Fruit fly (Drosophila melanogaster) whole organism, pupa: ENCODE data around the gene t-Grip84.
A peak's percentile ranks its signal among the peaks of the same experiment; 100 is the strongest.

ENCODE experiments used
- CG10348 ChIP-seq: fragments of 200-800 bp; sonication (Bioruptor generic); IDR thresholded peaks from 2 replicates; pipeline ENCODE4 v1.3.6; 2022; ENCODE audit warnings: missing biosample characterization, missing genetic modification characterization
- CG12605 ChIP-seq: fragments of 200-800 bp; sonication (Bioruptor generic); IDR thresholded peaks from 2 replicates; pipeline ENCODE4 v1.3.6; 2022; ENCODE audit warnings: missing biosample characterization, missing genetic modification characterization
- CG13204 ChIP-seq: fragments of 200-800 bp; sonication (Bioruptor generic); optimal IDR thresholded peaks from 2 replicates; lab custom pipeline; 2018; ENCODE audit warnings: missing biosample characterization, mild to moderate bottlenecking, missing genetic modification characterization, moderate library complexity
- CG14655 ChIP-seq: fragments of 200-800 bp; sonication (Bioruptor generic); optimal IDR thresholded peaks from 3 replicates; lab custom pipeline; 2017; ENCODE audit warnings: mild to moderate bottlenecking, missing biosample characterization, missing genetic modification reagents, missing genetic modification characterization
- CG15710 ChIP-seq: fragments of 200-800 bp; sonication (Bioruptor generic); optimal IDR thresholded peaks from 2 replicates; lab custom pipeline; 2018; ENCODE audit warnings: missing biosample characterization, mild to moderate bottlenecking, missing genetic modification characterization, moderate library complexity
- CG17806 ChIP-seq: fragments of 200-800 bp; sonication (Bioruptor generic); optimal IDR thresholded peaks from 2 replicates; lab custom pipeline; 2018; ENCODE audit warnings: missing biosample characterization, mild to moderate bottlenecking, missing genetic modification characterization, moderate library complexity
- CG32121 ChIP-seq: fragments of 200-800 bp; sonication (Bioruptor generic); IDR thresholded peaks from 2 replicates; pipeline ENCODE4 v1.3.6; 2022; ENCODE audit warnings: missing biosample characterization, missing genetic modification characterization
- CG34367 ChIP-seq: fragments of 200-800 bp; sonication (Bioruptor generic); optimal IDR thresholded peaks from 2 replicates; lab custom pipeline; 2018; ENCODE audit warnings: missing biosample characterization, mild to moderate bottlenecking, missing genetic modification characterization
- CG4496 ChIP-seq: fragments of 200-800 bp; sonication (Bioruptor generic); IDR thresholded peaks from 3 replicates; pipeline ENCODE4 v1.3.6; 2022; ENCODE audit warnings: missing biosample characterization, missing genetic modification characterization
- CG8159 ChIP-seq: fragments of 200-800 bp; sonication (Bioruptor generic); optimal IDR thresholded peaks from 3 replicates; lab custom pipeline; 2018; ENCODE audit warnings: missing biosample characterization, mild to moderate bottlenecking, missing genetic modification characterization, moderate library complexity
- CG8301 ChIP-seq: fragments of 200-800 bp; sonication (Bioruptor generic); optimal IDR thresholded peaks from 2 replicates; lab custom pipeline; 2018; ENCODE audit warnings: missing biosample characterization, mild to moderate bottlenecking, missing genetic modification characterization
- CG9948 ChIP-seq: fragments of 200-800 bp; sonication (Bioruptor generic); optimal IDR thresholded peaks from 2 replicates; lab custom pipeline; 2018; ENCODE audit warnings: missing biosample characterization, mild to moderate bottlenecking, missing genetic modification characterization, moderate library complexity
- D1 ChIP-seq: fragments of 200-800 bp; sonication (Bioruptor generic); optimal IDR thresholded peaks from 2 replicates; lab custom pipeline; 2018; ENCODE audit warnings: missing biosample characterization, mild to moderate bottlenecking, missing genetic modification characterization, moderate library complexity
- EcR ChIP-seq: fragments of 200-800 bp; sonication (Bioruptor generic); optimal IDR thresholded peaks from 3 replicates; lab custom pipeline; 2019; ENCODE audit warnings: missing biosample characterization, missing genetic modification characterization, mild to moderate bottlenecking, moderate library complexity, missing genetic modification reagents
- Ets98B ChIP-seq: fragments of 200-800 bp; sonication (Bioruptor generic); IDR thresholded peaks from 2 replicates; pipeline ENCODE4 v1.3.6; 2022; ENCODE audit warnings: missing biosample characterization, missing genetic modification characterization
- Pif1A ChIP-seq: fragments of 200-800 bp; sonication (Bioruptor generic); optimal IDR thresholded peaks from 3 replicates; lab custom pipeline; 2016; ENCODE audit warnings: missing biosample characterization, missing genetic modification characterization
- Pif1B ChIP-seq: fragments of 200-800 bp; sonication (Bioruptor generic); optimal IDR thresholded peaks from 3 replicates; lab custom pipeline; 2016; ENCODE audit warnings: missing biosample characterization, missing genetic modification characterization
- Snoo ChIP-seq: fragments of 200-800 bp; sonication (Bioruptor generic); optimal IDR thresholded peaks from 3 replicates; lab custom pipeline; 2017; ENCODE audit warnings: missing biosample characterization, mild to moderate bottlenecking, missing genetic modification characterization, inconsistent platforms
- fd96Ca ChIP-seq: fragments of 200-800 bp; sonication (Bioruptor generic); IDR thresholded peaks from 3 replicates; pipeline ENCODE4 v1.3.6; 2022; ENCODE audit warnings: missing biosample characterization, missing genetic modification characterization
- gl ChIP-seq: fragments of 200-800 bp; sonication (Bioruptor generic); optimal IDR thresholded peaks from 2 replicates; lab custom pipeline; 2018; ENCODE audit warnings: missing biosample characterization, mild to moderate bottlenecking, missing genetic modification characterization
- rn ChIP-seq: fragments of 200-800 bp; sonication (Bioruptor generic); IDR thresholded peaks from 2 replicates; pipeline ENCODE4 v1.3.6; 2022; ENCODE audit warnings: missing biosample characterization, missing genetic modification characterization

t-Grip84 gene

DNA sequence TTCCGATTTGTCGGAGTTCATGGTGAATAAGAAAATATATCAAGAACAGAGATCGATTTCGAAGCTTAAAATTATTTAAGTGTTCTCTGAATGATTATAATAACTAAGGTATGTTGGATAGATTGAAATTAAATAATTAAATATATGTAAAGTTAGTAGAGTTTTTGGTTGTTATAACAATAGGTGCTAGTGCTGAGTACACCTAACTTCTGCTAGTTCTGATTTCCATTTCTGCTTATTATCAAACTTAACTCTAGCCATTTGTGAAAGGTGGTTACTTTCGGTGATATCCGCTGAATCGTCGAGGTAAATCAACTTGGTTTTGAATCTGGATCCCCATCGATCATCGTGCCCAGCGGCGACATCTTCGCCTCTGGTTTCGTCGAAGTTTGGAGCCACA, at the start of gene t-Grip84:
Gene t-Grip84, minus strand, starts transcription at position 101 of the 400 bp plus-strand sequence.
- TF ChIP-seq CG4496 (no peak), CG32121 (GFP tag; lab: Robert Waterston, UW) (no peak), Snoo (tag; lab: Kevin White, UChicago) (no peak), CG14655 (GFP tag; lab: Kevin White, UChicago) (no peak), CG17806 (tag; lab: Kevin White, UChicago) (no peak), EcR (GFP tag; lab: Kevin White, UChicago) (no peak), CG10348 (GFP tag; lab: Robert Waterston, UW) (no peak), CG12605 (GFP tag; lab: Robert Waterston, UW) (no peak), CG34367 (tag; lab: Kevin White, UChicago) (no peak), Pif1B (no peak), D1 (no peak), Ets98B (GFP tag; lab: Robert Waterston, UW) (no peak), CG9948 (tag; lab: Kevin White, UChicago) (no peak), CG8301 (tag; lab: Kevin White, UChicago) (no peak), rn (GFP tag; lab: Robert Waterston, UW) (no peak), gl (tag; lab: Kevin White, UChicago) (no peak), CG8159 (tag; lab: Kevin White, UChicago) (no peak), CG13204 (GFP tag; lab: Kevin White, UChicago) (no peak), Pif1A (no peak)

DNA sequence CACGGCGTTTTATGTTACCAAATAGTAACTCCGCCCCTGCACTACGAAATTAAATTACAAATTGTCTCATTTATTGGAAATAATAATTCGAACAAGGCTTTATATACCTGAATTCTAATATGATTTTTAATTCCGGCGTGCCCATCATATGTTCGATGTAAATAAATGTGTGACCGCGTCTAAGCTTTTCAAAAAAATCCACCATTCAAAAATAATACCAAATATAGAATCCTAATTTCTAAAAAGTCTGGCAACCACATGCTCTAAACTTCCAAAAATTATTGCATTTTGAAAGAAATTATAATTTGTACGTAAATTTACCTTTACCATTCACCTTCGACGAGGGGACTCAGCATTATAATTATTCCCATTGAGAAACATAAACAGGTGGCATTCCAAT, 49.5 kb upstream of the t-Grip84 start, which contains the start of gene Urm1:
Gene Urm1, minus strand, starts transcription at position 150 of the 400 bp plus-strand sequence.
- no peak for TF ChIP-seq CG10348 (GFP tag; lab: Robert Waterston, UW)
- no peak for TF ChIP-seq CG32121 (GFP tag; lab: Robert Waterston, UW)
- no peak for TF ChIP-seq Pif1B
- TF ChIP-seq CG17806 (tag; lab: Kevin White, UChicago), result no peak
- no peak for TF ChIP-seq fd96Ca (GFP tag; lab: Robert Waterston, UW)
- no peak for TF ChIP-seq CG14655 (GFP tag; lab: Kevin White, UChicago)
- TF ChIP-seq Pif1A, result no peak
- TF ChIP-seq gl (tag; lab: Kevin White, UChicago), result no peak
- TF ChIP-seq CG4496, result no peak
- TF ChIP-seq EcR (GFP tag; lab: Kevin White, UChicago), result no peak
- TF ChIP-seq CG34367 (tag; lab: Kevin White, UChicago), result no peak
- TF ChIP-seq CG15710 (tag; lab: Kevin White, UChicago), result no peak
- no peak for TF ChIP-seq CG8301 (tag; lab: Kevin White, UChicago)
- no peak for TF ChIP-seq CG9948 (tag; lab: Kevin White, UChicago)
- no peak for TF ChIP-seq Ets98B (GFP tag; lab: Robert Waterston, UW)
- no peak for TF ChIP-seq CG13204 (GFP tag; lab: Kevin White, UChicago)
- TF ChIP-seq, all 21 proteins: peak for 0

DNA sequence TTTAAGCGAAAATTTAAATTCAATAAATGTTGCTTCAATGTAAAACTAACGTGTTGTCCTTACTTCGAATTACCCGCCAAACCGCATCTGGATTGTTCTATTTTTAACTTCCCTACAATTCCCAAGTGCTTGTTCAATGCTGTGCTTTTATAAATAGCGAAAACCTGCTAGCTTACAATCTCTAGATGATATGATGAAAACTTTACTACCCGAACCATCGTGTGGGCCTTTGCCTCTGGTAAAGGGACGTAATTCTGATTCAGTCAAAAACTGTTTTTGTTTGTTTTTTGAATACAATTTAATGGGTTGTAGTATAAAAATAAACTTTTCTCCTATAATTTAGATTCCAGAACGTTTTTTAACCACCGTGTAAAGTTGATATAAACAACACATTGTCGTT, 48.7 kb upstream of the t-Grip84 start:
- TF ChIP-seq EcR (GFP tag; lab: Kevin White, UChicago) (no peak), gl (tag; lab: Kevin White, UChicago) (no peak), Ets98B (GFP tag; lab: Robert Waterston, UW) (no peak), Pif1B (no peak), CG15710 (tag; lab: Kevin White, UChicago) (no peak), CG10348 (GFP tag; lab: Robert Waterston, UW) (no peak), CG8301 (tag; lab: Kevin White, UChicago) (no peak), CG4496 (no peak), fd96Ca (GFP tag; lab: Robert Waterston, UW) (no peak), CG32121 (GFP tag; lab: Robert Waterston, UW) (no peak), Pif1A (no peak), D1 (no peak), CG13204 (GFP tag; lab: Kevin White, UChicago) (no peak), Snoo (tag; lab: Kevin White, UChicago) (no peak), CG8159 (tag; lab: Kevin White, UChicago) (no peak), CG12605 (GFP tag; lab: Robert Waterston, UW) (no peak), rn (GFP tag; lab: Robert Waterston, UW) (no peak), CG34367 (tag; lab: Kevin White, UChicago) (no peak), CG17806 (tag; lab: Kevin White, UChicago) (no peak), CG9948 (tag; lab: Kevin White, UChicago) (no peak)

DNA sequence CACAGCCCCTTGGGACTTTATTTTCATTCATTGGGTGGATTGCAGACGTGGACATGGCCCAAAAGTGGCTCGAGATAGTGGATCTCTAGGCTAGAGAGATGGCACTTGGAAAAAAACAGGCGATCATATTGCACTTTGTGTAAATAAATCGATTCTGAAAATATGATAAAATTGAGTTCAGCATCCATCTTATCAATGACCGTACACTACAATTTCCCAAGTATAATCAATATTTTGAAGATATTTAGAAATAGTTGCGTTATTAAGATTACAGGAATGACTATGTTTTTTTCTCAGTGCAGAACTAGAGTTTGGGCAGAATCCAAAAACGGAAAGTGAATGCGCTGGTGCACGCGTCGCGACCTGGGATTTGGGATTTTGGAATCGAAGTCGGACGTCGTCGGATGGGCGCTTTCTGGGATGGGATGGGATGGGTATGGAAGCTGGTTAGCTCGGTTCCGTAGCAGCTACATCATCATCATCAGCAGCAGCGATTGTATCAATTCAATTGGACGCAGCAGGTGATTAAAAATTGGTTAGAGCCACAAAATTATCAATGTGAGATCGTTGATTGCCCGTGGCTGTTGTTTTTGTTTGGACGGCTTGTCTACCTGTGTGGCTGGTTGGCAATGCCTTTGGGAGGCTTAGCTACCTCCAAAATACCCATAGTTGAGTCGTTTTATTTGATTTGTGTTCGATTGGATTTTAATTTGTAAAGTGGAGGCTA, 44.1 kb upstream of the t-Grip84 start:
- peak; percentile 13 for TF ChIP-seq CG8301 (tag; lab: Kevin White, UChicago)
- no peak for TF ChIP-seq Pif1A
- TF ChIP-seq, all 21 proteins: peak for 1

DNA sequence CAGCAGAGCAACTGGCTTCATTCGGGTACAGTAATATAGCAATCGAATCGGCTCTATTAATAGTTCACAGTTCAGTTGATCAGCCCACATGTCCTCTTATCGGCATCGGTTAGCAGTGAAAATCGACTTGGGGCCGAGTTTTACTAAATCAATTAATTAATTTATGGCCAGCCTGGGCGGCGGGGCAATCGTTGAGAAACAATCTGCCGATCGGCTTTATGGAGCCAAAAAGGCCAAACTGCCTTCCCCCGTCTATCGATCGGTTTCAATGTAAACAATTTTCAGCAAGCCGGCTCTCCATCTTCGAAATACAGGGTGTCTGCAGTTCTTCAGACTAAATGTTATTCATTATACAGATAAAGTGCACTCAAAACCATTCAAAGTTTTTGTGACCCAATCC, 42.8 kb upstream of the t-Grip84 start:
- TF ChIP-seq EcR (GFP tag; lab: Kevin White, UChicago) (no peak), CG12605 (GFP tag; lab: Robert Waterston, UW) (no peak), D1 (no peak), gl (tag; lab: Kevin White, UChicago) (no peak), CG8301 (tag; lab: Kevin White, UChicago) (no peak), CG15710 (tag; lab: Kevin White, UChicago) (no peak), CG17806 (tag; lab: Kevin White, UChicago) (no peak), CG13204 (GFP tag; lab: Kevin White, UChicago) (no peak), CG14655 (GFP tag; lab: Kevin White, UChicago) (no peak), CG4496 (no peak), Ets98B (GFP tag; lab: Robert Waterston, UW) (no peak), Pif1A (no peak), Snoo (tag; lab: Kevin White, UChicago) (no peak), CG9948 (tag; lab: Kevin White, UChicago) (no peak), CG34367 (tag; lab: Kevin White, UChicago) (no peak), Pif1B (no peak), CG32121 (GFP tag; lab: Robert Waterston, UW) (no peak), CG8159 (tag; lab: Kevin White, UChicago) (no peak), rn (GFP tag; lab: Robert Waterston, UW) (no peak), fd96Ca (GFP tag; lab: Robert Waterston, UW) (no peak)
- TF ChIP-seq, all 21 proteins: peak for 0
